Worm (Caenorhabditis elegans): ENCODE data around the gene dct-18.

DNA sequence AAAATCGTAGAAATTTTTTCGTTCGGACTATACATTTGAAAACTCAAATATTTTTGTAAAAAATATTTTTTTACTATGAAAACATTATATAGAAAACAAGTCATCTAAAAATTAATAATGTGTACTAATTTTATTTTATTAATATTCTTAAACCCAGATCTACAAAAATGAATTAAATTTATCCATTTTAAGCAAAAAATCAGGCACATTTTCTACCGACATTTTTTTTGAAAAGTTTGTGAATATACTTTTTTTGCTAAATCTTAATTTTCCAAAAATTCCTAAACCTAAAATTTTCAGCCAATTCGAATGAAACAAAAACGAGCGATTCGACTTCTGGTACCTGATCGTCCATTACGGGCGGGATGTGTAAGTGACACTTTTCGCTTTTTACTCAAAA is 8.1 kb downstream of the dct-18 start, which contains the start of gene arrd-10:
- no peak for TF ChIP-seq W03F9.2 (tag; optimal IDR thresholded peaks at IDR 0.05)
- no peak for TF ChIP-seq him-1 (tag; optimal IDR thresholded peaks at IDR 0.05)

All from whole organism, L4/young adult.